Worm (Caenorhabditis elegans) whole organism, L4 larva: ENCODE measurements around the gene srab-25.

Experiments
- ceh-28 ChIP-seq: fragments of 150-350 bp; optimal IDR thresholded peaks from 2 replicates; lab custom pipeline; 2014; ENCODE audit warnings: missing biosample characterization, missing genetic modification reagents, missing genetic modification characterization
- nhr-237 ChIP-seq: sonication (generic microtip); optimal IDR thresholded peaks from 2 replicates; lab custom pipeline; 2017; ENCODE audit warnings: missing biosample characterization, missing genetic modification characterization
- nhr-41 ChIP-seq: fragments of 200-800 bp; sonication (Bioruptor generic); IDR thresholded peaks from 2 replicates; pipeline ENCODE4 v1.3.6; 2022; ENCODE audit warnings: missing genetic modification reagents, missing genetic modification characterization, missing compliant biosample characterization
- nhr-48 ChIP-seq: sonication (generic microtip); optimal IDR thresholded peaks from 2 replicates; lab custom pipeline; 2016; ENCODE audit warnings: mild to moderate bottlenecking, missing genetic modification characterization, missing compliant biosample characterization
- nhr-76 ChIP-seq: fragments of 150-350 bp; optimal IDR thresholded peaks from 2 replicates; lab custom pipeline; 2014; ENCODE audit warnings: missing biosample characterization, missing genetic modification characterization
- unc-130 ChIP-seq: sonication (generic microtip); optimal IDR thresholded peaks from 2 replicates; lab custom pipeline; 2016; ENCODE audit warnings: missing genetic modification reagents, missing genetic modification characterization, missing compliant biosample characterization
- ztf-11 ChIP-seq: fragments of 150-350 bp; optimal IDR thresholded peaks from 2 replicates; lab custom pipeline; 2014; ENCODE audit warnings: missing biosample characterization, missing genetic modification characterization

DNA sequence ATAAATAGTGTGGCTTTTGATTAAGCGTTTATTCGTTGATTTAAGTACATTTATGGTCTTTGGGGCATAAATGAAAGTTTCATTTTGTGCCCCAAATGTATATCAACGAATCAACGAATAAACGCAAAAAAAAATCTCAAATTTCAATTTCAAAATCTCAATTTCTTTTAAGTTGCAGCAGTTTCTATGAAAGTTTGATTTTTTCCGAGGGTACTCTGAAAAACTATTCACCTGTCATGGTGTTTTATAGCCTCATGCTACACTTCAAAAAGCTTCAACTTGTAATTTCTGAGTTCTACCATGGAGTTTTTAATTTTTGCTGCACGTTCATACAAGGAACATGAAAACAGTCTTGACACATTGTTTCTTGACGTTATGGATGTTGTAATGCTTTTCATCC is 11.5 kb upstream of the srab-25 start, which contains the start of gene ZK697.1:
- TF ChIP-seq nhr-76 (tag; lab: Kevin White, UChicago): no peak
- TF ChIP-seq unc-130 (GFP tag; lab: Kevin White, UChicago): no peak
- TF ChIP-seq nhr-48 (tag; lab: Kevin White, UChicago): no peak
- TF ChIP-seq nhr-237 (tag; lab: Kevin White, UChicago): no peak
- TF ChIP-seq ceh-28: no peak
- TF ChIP-seq nhr-41: no peak
- no peak for TF ChIP-seq ztf-11 (tag; lab: Kevin White, UChicago)
